Fruit fly (Drosophila melanogaster): Measurements from ENCODE around the gene CG12155.

Gene CG12155

dm6 chrX:7691221-7691914 is 37.2 kb upstream of the CG12155 start (continued):
- TF ChIP-seq gsb (GFP tag; IDR thresholded peaks at IDR 0.05) (peak; percentile 5; the same call in 1 of the 2 replicates), Fer1 (GFP tag; optimal IDR thresholded peaks at IDR 0.05) (no peak), Rfx (GFP tag; IDR thresholded peaks at IDR 0.05) (peak; percentile 78), CG4854 (GFP tag; optimal IDR thresholded peaks at IDR 0.05) (no peak), unpg (GFP tag; optimal IDR thresholded peaks at IDR 0.05) (peak; percentile 36), Xrp1 (GFP tag; IDR thresholded peaks at IDR 0.05) (peak; percentile 57; the same call in 1 of the 2 replicates), CG10654 (GFP tag; optimal IDR thresholded peaks at IDR 0.05) (no peak), CG6813 (GFP tag; optimal IDR thresholded peaks at IDR 0.05) (no peak), slou (GFP tag; optimal IDR thresholded peaks at IDR 0.05) (no peak), fd3F (GFP tag; optimal IDR thresholded peaks at IDR 0.05) (peak; percentile 38), CG4360 (GFP tag; IDR thresholded peaks at IDR 0.05) (peak; percentile 34; the same call in 1 of the 2 replicates), CG3726 (GFP tag; IDR thresholded peaks at IDR 0.05) (no peak), ind (GFP tag; optimal IDR thresholded peaks at IDR 0.05) (peak; percentile 22), CG10431 (GFP tag; optimal IDR thresholded peaks at IDR 0.05) (peak; percentile 6), caup (GFP tag; optimal IDR thresholded peaks at IDR 0.05; ENCODE audit: severe bottlenecking) (peak; percentile 2), Oli (tag; optimal IDR thresholded peaks at IDR 0.05) (peak; percentile 14), CG17912 (GFP tag; optimal IDR thresholded peaks at IDR 0.05) (no peak), Fer3 (tag; optimal IDR thresholded peaks at IDR 0.05) (peak; percentile 56), CG8924 (tag; optimal IDR thresholded peaks at IDR 0.05) (no peak), Drgx (GFP tag; IDR thresholded peaks at IDR 0.05) (peak; percentile 64), Atf6 (GFP tag; IDR thresholded peaks at IDR 0.05) (peak; percentile 90), CG16779 (GFP tag; IDR thresholded peaks at IDR 0.05) (0 out of 2 replicates have a peak, but pooled peaks have one; percentile 5), zfh1 (GFP tag; IDR thresholded peaks at IDR 0.05) (0 out of 3 replicates have a peak, but pooled peaks have one; percentile 20), bab2 (GFP tag; optimal IDR thresholded peaks at IDR 0.05) (no peak), CG7357 (GFP tag; IDR thresholded peaks at IDR 0.05) (peak; percentile 41; the same call in 1 of the 3 replicates), pan (optimal IDR thresholded peaks at IDR 0.05) (no peak), pan (GFP tag; optimal IDR thresholded peaks at IDR 0.05 in 1 of 2, IDR thresholded peaks at IDR 0.05 in 1 of 2) (peak in 1 of 2 experiments; percentile 45), oc (tag; optimal IDR thresholded peaks at IDR 0.05) (no peak), lmd (GFP tag; IDR thresholded peaks at IDR 0.05) (peak; percentile 58; the same call in 1 of the 2 replicates), nerfin-1 (tag; optimal IDR thresholded peaks at IDR 0.05) (no peak), inv (GFP tag; IDR thresholded peaks at IDR 0.05; ENCODE audit: partially characterized antibody) (no peak), CG11398 (GFP tag; optimal IDR thresholded peaks at IDR 0.05) (no peak), CG18599 (GFP tag; optimal IDR thresholded peaks at IDR 0.05) (no peak), Tbp (GFP tag; optimal IDR thresholded peaks at IDR 0.05) (no peak), so (GFP tag; IDR thresholded peaks at IDR 0.05) (peak; percentile 19; the same call in 1 of the 3 replicates), prd (optimal IDR thresholded peaks at IDR 0.05) (no peak), prd (GFP tag; IDR thresholded peaks at IDR 0.05) (peak; percentile 54), CG3281 (GFP tag; optimal IDR thresholded peaks at IDR 0.05) (peak; percentile 43), pros (GFP tag; optimal IDR thresholded peaks at IDR 0.05) (no peak), Med (GFP tag) (peak; percentile 69), tgo (GFP tag; IDR thresholded peaks at IDR 0.05) (peak; percentile 13; the same call in 1 of the 3 replicates), CG7372 (GFP tag; IDR thresholded peaks at IDR 0.05) (peak; percentile 40), Scr (GFP tag; IDR thresholded peaks at IDR 0.05; ENCODE audit: partially characterized antibody) (no peak)

All from whole organism, embryonic.